Worm (Caenorhabditis elegans): ENCODE data around the gene sre-49.

ce11 chrII:12309614-12310013 lies 9.0 kb upstream of the sre-49 start, which contains the start of gene C50E10.2:
- TF ChIP-seq ceh-34 (tag; optimal IDR thresholded peaks at IDR 0.05): no peak
- TF ChIP-seq nfya-1 (tag; optimal IDR thresholded peaks at IDR 0.05): no peak
- TF ChIP-seq pha-4 (tag; optimal IDR thresholded peaks at IDR 0.05): no peak
